Worm (Caenorhabditis elegans) whole organism, late embryonic: Measurements from ENCODE around the gene apc-2.

Source experiments
- C08G9.2 ChIP-seq: sonication (generic microtip); optimal IDR thresholded peaks from 2 replicates; lab custom pipeline; 2016; ENCODE audit warnings: mild to moderate bottlenecking, missing genetic modification characterization, moderate library complexity, missing compliant biosample characterization
- C38D4.7 ChIP-seq: fragments of 200-800 bp; sonication (Bioruptor generic); optimal IDR thresholded peaks from 2 replicates; lab custom pipeline; 2018; ENCODE audit warnings: mild to moderate bottlenecking, missing genetic modification characterization, moderate library complexity, missing compliant biosample characterization
- F13H6.1 ChIP-seq: sonication (generic microtip); optimal IDR thresholded peaks from 2 replicates; lab custom pipeline; 2016; ENCODE audit warnings: missing genetic modification characterization, missing compliant biosample characterization
- K02D7.2 ChIP-seq: sonication (generic microtip); optimal IDR thresholded peaks from 2 replicates; lab custom pipeline; 2017; ENCODE audit warnings: mild to moderate bottlenecking, missing genetic modification characterization, missing compliant biosample characterization
- T23F11.4 ChIP-seq: fragments of 200-800 bp; sonication (Bioruptor generic); optimal IDR thresholded peaks from 2 replicates; lab custom pipeline; 2018; ENCODE audit warnings: mild to moderate bottlenecking, missing genetic modification characterization, missing compliant biosample characterization
- Y22D7AL.16 ChIP-seq: sonication (generic microtip); optimal IDR thresholded peaks from 2 replicates; lab custom pipeline; 2016; ENCODE audit warnings: missing genetic modification characterization, missing compliant biosample characterization
- ahr-1 ChIP-seq: sonication (generic microtip); optimal IDR thresholded peaks from 2 replicates; lab custom pipeline; 2016; ENCODE audit warnings: missing genetic modification characterization, missing compliant biosample characterization
- ceh-14 ChIP-seq: sonication (generic microtip); optimal IDR thresholded peaks from 2 replicates; lab custom pipeline; 2016; ENCODE audit warnings: missing genotype, missing genetic modification characterization, missing compliant biosample characterization
- ceh-18 ChIP-seq: sonication (generic microtip); optimal IDR thresholded peaks from 2 replicates; lab custom pipeline; 2016; ENCODE audit warnings: missing genetic modification characterization, missing compliant biosample characterization
- ceh-19 ChIP-seq: fragments of 200-800 bp; sonication (Bioruptor generic); optimal IDR thresholded peaks from 2 replicates; lab custom pipeline; 2018; ENCODE audit warnings: mild to moderate bottlenecking, missing genetic modification characterization, missing compliant biosample characterization
- ceh-22 ChIP-seq: sonication (generic microtip); optimal IDR thresholded peaks from 2 replicates; lab custom pipeline; 2017; ENCODE audit warnings: missing biosample characterization, missing genetic modification characterization
- ceh-24 ChIP-seq: sonication (generic microtip); optimal IDR thresholded peaks from 2 replicates; lab custom pipeline; 2016; ENCODE audit warnings: mild to moderate bottlenecking, missing genetic modification characterization, missing compliant biosample characterization
- ceh-30 ChIP-seq: fragments of 150-350 bp; optimal IDR thresholded peaks from 2 replicates; lab custom pipeline; 2014; ENCODE audit warnings: missing biosample characterization, missing genetic modification characterization
- ceh-31 ChIP-seq: sonication (generic microtip); optimal IDR thresholded peaks from 2 replicates; lab custom pipeline; 2016; ENCODE audit warnings: missing genetic modification characterization, missing compliant biosample characterization
- ceh-34 ChIP-seq: sonication (generic microtip); optimal IDR thresholded peaks from 2 replicates; lab custom pipeline; 2016; ENCODE audit warnings: mild to moderate bottlenecking, missing genetic modification characterization, missing compliant biosample characterization
- ceh-45 ChIP-seq: fragments of 200-800 bp; sonication (Bioruptor generic); IDR thresholded peaks from 2 replicates; pipeline ENCODE4 v1.3.6; 2022; ENCODE audit warnings: missing genetic modification reagents, missing genetic modification characterization, missing compliant biosample characterization
- ceh-6 ChIP-seq: fragments of 200-800 bp; sonication (Bioruptor generic); optimal IDR thresholded peaks from 2 replicates; lab custom pipeline; 2018; ENCODE audit warnings: mild to moderate bottlenecking, missing genetic modification characterization, missing compliant biosample characterization
- ceh-9 ChIP-seq: sonication (generic microtip); optimal IDR thresholded peaks from 2 replicates; lab custom pipeline; 2016; ENCODE audit warnings: mild to moderate bottlenecking, missing genetic modification characterization, inconsistent platforms, missing compliant biosample characterization
- che-1 ChIP-seq: sonication (generic microtip); optimal IDR thresholded peaks from 2 replicates; lab custom pipeline; 2016; ENCODE audit warnings: mild to moderate bottlenecking, missing genetic modification characterization, missing compliant biosample characterization
- elt-4 ChIP-seq: sonication (generic microtip); optimal IDR thresholded peaks from 2 replicates; lab custom pipeline; 2016; ENCODE audit warnings: missing genetic modification characterization, missing compliant biosample characterization
- eyg-1 ChIP-seq: sonication (generic microtip); optimal IDR thresholded peaks from 2 replicates; lab custom pipeline; 2016; ENCODE audit warnings: missing genotype, missing genetic modification characterization, missing compliant biosample characterization
- fkh-10 ChIP-seq: fragments of 150-350 bp; optimal IDR thresholded peaks from 2 replicates; lab custom pipeline; 2014; ENCODE audit warnings: missing biosample characterization, missing genetic modification reagents, missing genetic modification characterization
- fkh-6 ChIP-seq: sonication (generic microtip); optimal IDR thresholded peaks from 2 replicates; lab custom pipeline; 2016; ENCODE audit warnings: missing genetic modification characterization, missing compliant biosample characterization
- hlh-15 ChIP-seq: sonication (generic microtip); optimal IDR thresholded peaks from 2 replicates; lab custom pipeline; 2016; ENCODE audit warnings: missing genetic modification characterization, missing compliant biosample characterization
- hlh-6 ChIP-seq: sonication (generic microtip); optimal IDR thresholded peaks from 2 replicates; lab custom pipeline; 2016; ENCODE audit warnings: missing genotype, missing genetic modification characterization, missing compliant biosample characterization
- lim-6 ChIP-seq: sonication (generic microtip); optimal IDR thresholded peaks from 2 replicates; lab custom pipeline; 2016; ENCODE audit warnings: missing genetic modification characterization, missing compliant biosample characterization
- mec-3 ChIP-seq: sonication (generic microtip); optimal IDR thresholded peaks from 2 replicates; lab custom pipeline; 2016; ENCODE audit warnings: borderline replicate concordance, missing genetic modification characterization, missing compliant biosample characterization
- nfya-1 ChIP-seq: sonication (generic microtip); optimal IDR thresholded peaks from 2 replicates; lab custom pipeline; 2017; ENCODE audit warnings: missing genetic modification characterization, mild to moderate bottlenecking, missing compliant biosample characterization, antibody characterized with exemption, moderate library complexity
- nhr-11 ChIP-seq: fragments of 150-350 bp; optimal IDR thresholded peaks from 2 replicates; lab custom pipeline; 2014; ENCODE audit warnings: missing biosample characterization, missing genetic modification characterization
- nhr-232 ChIP-seq: sonication (generic microtip); optimal IDR thresholded peaks from 2 replicates; lab custom pipeline; 2016; ENCODE audit warnings: missing genetic modification characterization, missing compliant biosample characterization
- npax-4 ChIP-seq: sonication (generic microtip); optimal IDR thresholded peaks from 2 replicates; lab custom pipeline; 2016; ENCODE audit warnings: missing genetic modification characterization, missing compliant biosample characterization
- odd-2 ChIP-seq: sonication (generic microtip); optimal IDR thresholded peaks from 2 replicates; lab custom pipeline; 2017; ENCODE audit warnings: antibody characterized with exemption, mild to moderate bottlenecking, missing genetic modification characterization, missing compliant biosample characterization
- pat-9 ChIP-seq: fragments of 200-800 bp; sonication (Bioruptor generic); optimal IDR thresholded peaks from 2 replicates; lab custom pipeline; 2018; ENCODE audit warnings: mild to moderate bottlenecking, missing genetic modification characterization, moderate library complexity, missing compliant biosample characterization
- pax-1 ChIP-seq: fragments of 150-350 bp; optimal IDR thresholded peaks from 2 replicates; lab custom pipeline; 2014; ENCODE audit warnings: missing biosample characterization, missing genetic modification characterization
- pha-4 ChIP-seq: fragments of 150-350 bp; optimal IDR thresholded peaks from 2 replicates; lab custom pipeline; 2018; ENCODE audit warnings: missing biosample characterization, missing genetic modification reagents, missing genetic modification characterization
- pqm-1 ChIP-seq: sonication (generic microtip); optimal IDR thresholded peaks from 2 replicates; lab custom pipeline; 2016; ENCODE audit warnings: missing genetic modification characterization, missing compliant biosample characterization
- pros-1 ChIP-seq: fragments of 150-350 bp; optimal IDR thresholded peaks from 2 replicates; lab custom pipeline; 2014; ENCODE audit warnings: missing biosample characterization, missing genetic modification reagents, missing genetic modification characterization
- ref-2 ChIP-seq: sonication (generic microtip); optimal IDR thresholded peaks from 2 replicates; lab custom pipeline; 2016; ENCODE audit warnings: missing genetic modification characterization, missing compliant biosample characterization
- sdc-2 ChIP-seq: sonication (generic microtip); optimal IDR thresholded peaks from 2 replicates; lab custom pipeline; 2016; ENCODE audit warnings: missing genotype, missing genetic modification characterization, missing compliant biosample characterization
- sox-2 ChIP-seq: fragments of 200-800 bp; sonication (Bioruptor generic); IDR thresholded peaks from 2 replicates; pipeline ENCODE4 v1.3.6; 2022; ENCODE audit warnings: missing genetic modification reagents, missing genetic modification characterization, missing compliant biosample characterization
- syd-9 ChIP-seq: sonication (generic microtip); optimal IDR thresholded peaks from 2 replicates; lab custom pipeline; 2016; ENCODE audit warnings: mild to moderate bottlenecking, missing genetic modification characterization, moderate library complexity, missing compliant biosample characterization
- tbx-2 ChIP-seq: sonication (generic microtip); optimal IDR thresholded peaks from 2 replicates; lab custom pipeline; 2016; ENCODE audit warnings: missing genetic modification characterization, missing compliant biosample characterization
- tbx-7 ChIP-seq: sonication (generic microtip); optimal IDR thresholded peaks from 2 replicates; lab custom pipeline; 2016; ENCODE audit warnings: missing genotype, missing genetic modification characterization, missing compliant biosample characterization
- unc-3 ChIP-seq, 2 experiments: fragments of 200-800 bp in 1 of 2; sonication (Bioruptor generic) in 1 of 2; sonication (generic microtip) in 1 of 2; conservative IDR thresholded peaks in 1 of 2; optimal IDR thresholded peaks in 1 of 2; 2 replicates each; pipeline versions ENCODE4 v1.3.6 to Lab custom; 2016 to 2022; ENCODE audit warnings: missing compliant biosample characterization in 2 of 2, missing genetic modification characterization in 2 of 2, missing genetic modification reagents in 1 of 2
- unc-42 ChIP-seq: sonication (generic microtip); optimal IDR thresholded peaks from 2 replicates; lab custom pipeline; 2016; ENCODE audit warnings: missing genotype, missing genetic modification characterization, missing compliant biosample characterization
- unc-55 ChIP-seq: sonication (generic microtip); optimal IDR thresholded peaks from 2 replicates; lab custom pipeline; 2017; ENCODE audit warnings: missing biosample characterization, missing genetic modification reagents, missing genetic modification characterization

Gene apc-2

DNA sequence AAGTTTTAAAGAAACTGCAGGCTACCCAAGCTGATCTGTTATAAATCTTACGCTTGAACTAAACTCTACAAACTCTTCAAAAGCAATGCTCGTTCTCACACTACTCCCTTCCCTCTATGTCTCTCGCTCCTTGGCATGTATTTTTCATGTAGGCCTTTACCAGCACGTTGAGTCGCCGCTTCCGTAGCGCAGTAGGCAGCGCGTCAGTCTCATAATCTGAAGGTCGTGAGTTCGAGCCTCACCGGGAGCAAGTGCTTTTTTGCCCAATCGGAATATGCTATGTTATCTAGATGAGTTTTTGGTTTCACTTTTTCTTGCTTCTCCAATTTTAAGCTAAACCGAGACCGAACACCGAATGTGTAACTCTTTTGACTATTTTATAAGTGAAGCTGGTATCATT, 26.0 kb downstream of the apc-2 start (continued):
- peak; percentile 86 for TF ChIP-seq ceh-45 (GFP tag; lab: Robert Waterston, UW)
- TF ChIP-seq hlh-15 (tag; lab: Kevin White, UChicago) = peak; percentile 1
- peak; percentile 63 for TF ChIP-seq nhr-232
- TF ChIP-seq che-1 = peak; percentile 75
- peak; percentile 67 for TF ChIP-seq sox-2 (GFP tag; lab: Robert Waterston, UW)
- peak; percentile 72 for TF ChIP-seq C08G9.2 (tag; lab: Kevin White, UChicago)
- peak; percentile 83 for TF ChIP-seq hlh-6 (tag; lab: Kevin White, UChicago)
- TF ChIP-seq fkh-10 = peak; percentile 44
- TF ChIP-seq ahr-1 (tag; lab: Kevin White, UChicago) = peak; percentile 37
- TF ChIP-seq fkh-6 (tag; lab: Kevin White, UChicago) = peak; percentile 70
- no peak for TF ChIP-seq nhr-11 (tag; lab: Kevin White, UChicago)
- peak; percentile 51 for TF ChIP-seq npax-4 (tag; lab: Kevin White, UChicago)
- peak; percentile 40 for TF ChIP-seq odd-2 (tag; lab: Kevin White, UChicago)
- TF ChIP-seq F13H6.1 = peak; percentile 53
- peak; percentile 32 for TF ChIP-seq tbx-7 (tag; lab: Kevin White, UChicago)
- TF ChIP-seq nfya-1 (tag; lab: Kevin White, UChicago) = peak; percentile 41

DNA sequence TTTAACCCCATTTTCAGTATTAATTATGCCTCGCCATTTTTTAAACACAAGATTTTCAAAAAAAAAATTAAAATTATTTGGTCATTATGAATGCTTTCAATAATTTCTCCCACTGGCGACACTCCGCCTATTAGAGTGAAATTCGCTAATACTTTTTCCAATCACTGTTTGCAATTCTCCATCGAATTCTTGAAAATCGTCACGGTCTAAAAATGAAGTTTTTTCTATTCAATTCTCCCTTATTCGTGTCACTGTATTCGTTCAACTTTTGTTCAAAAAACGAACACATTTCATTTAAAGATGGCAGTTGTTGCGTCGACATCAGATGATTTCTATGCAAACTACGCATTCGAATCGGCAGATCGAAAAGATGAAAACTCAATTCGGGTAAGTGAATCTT, 28.1 kb downstream of the apc-2 start, which contains the start of gene C14B9.3:
C14B9.3 (plus strand) TSS at position 301 of the 400 bp plus-strand sequence.
- TF ChIP-seq unc-55 (GFP tag; lab: Kevin White, UChicago) (no peak), Y22D7AL.16 (tag; lab: Kevin White, UChicago) (no peak), ceh-34 (no peak), pat-9 (no peak), lim-6 (tag; lab: Kevin White, UChicago) (no peak), unc-42 (tag; lab: Kevin White, UChicago) (no peak), pax-1 (tag; lab: Kevin White, UChicago) (no peak), fkh-10 (no peak), ceh-6 (no peak), sdc-2 (no peak), elt-4 (no peak), ceh-9 (tag; lab: Kevin White, UChicago) (no peak), ceh-19 (no peak)

DNA sequence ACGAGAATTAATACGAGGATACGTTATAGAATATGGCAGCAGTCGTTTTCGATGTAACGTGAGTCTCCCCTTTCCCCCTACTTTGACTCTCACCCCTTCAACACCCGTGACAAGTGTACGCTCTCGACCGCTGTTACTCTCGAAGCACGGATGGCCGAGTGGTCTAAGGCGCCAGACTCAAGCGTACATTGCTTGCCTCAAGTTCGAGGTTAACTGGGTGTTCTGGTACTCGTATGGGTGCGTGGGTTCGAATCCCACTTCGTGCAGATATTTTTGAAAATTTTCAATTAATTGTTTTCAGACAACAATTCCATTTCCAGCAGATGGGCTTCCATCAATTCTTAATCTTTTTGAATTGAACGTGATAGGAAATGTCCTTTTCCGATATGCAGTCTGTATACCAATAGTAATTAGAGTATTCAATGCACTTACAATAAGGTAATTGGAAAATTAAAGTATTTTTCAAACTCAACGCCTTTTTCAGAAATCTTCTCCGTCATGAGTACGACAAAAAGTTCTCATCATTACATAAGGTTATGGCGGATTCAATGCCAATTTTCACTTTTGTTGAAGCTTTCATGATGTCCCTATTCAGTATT, 29.1 kb downstream of the apc-2 start:
- peak; percentile 71 for TF ChIP-seq sox-2 (GFP tag; lab: Robert Waterston, UW)
- TF ChIP-seq C08G9.2 (tag; lab: Kevin White, UChicago) = peak; percentile 58
- TF ChIP-seq ceh-14 = peak; percentile 23
- peak; percentile 17 for TF ChIP-seq ceh-24 (tag; lab: Kevin White, UChicago)
- no peak for TF ChIP-seq F13H6.1
- TF ChIP-seq ceh-30 (tag; lab: Kevin White, UChicago) = no peak
- peak; percentile 78 for TF ChIP-seq syd-9 (tag; lab: Kevin White, UChicago)
- TF ChIP-seq C38D4.7 (GFP tag; lab: Kevin White, UChicago) = peak; percentile 72
- TF ChIP-seq T23F11.4 (GFP tag; lab: Kevin White, UChicago) = peak; percentile 60
- TF ChIP-seq che-1 = peak; percentile 72
- TF ChIP-seq unc-3 (GFP tag; conservative IDR thresholded peaks at IDR 0.05; lab: Robert Waterston, UW) = no peak; the same call in 1 of the 2 replicates
- peak; percentile 59 for TF ChIP-seq unc-3 (tag; optimal IDR thresholded peaks at IDR 0.05; lab: Kevin White, UChicago)
- TF ChIP-seq pax-1 (tag; lab: Kevin White, UChicago) = no peak
- no peak for TF ChIP-seq ceh-22 (tag; lab: Kevin White, UChicago)
- peak; percentile 52 for TF ChIP-seq ceh-31 (tag; lab: Kevin White, UChicago)
- TF ChIP-seq nhr-11 (tag; lab: Kevin White, UChicago) = no peak
- peak; percentile 71 for TF ChIP-seq sdc-2
- TF ChIP-seq tbx-2 (tag; lab: Kevin White, UChicago) = peak; percentile 72
- no peak for TF ChIP-seq elt-4
- TF ChIP-seq ceh-45 (GFP tag; lab: Robert Waterston, UW) = peak; percentile 53; the same call in 1 of the 2 replicates
- peak; percentile 81 for TF ChIP-seq ceh-6
- TF ChIP-seq ref-2 (tag; lab: Kevin White, UChicago) = peak; percentile 88
- peak; percentile 22 for TF ChIP-seq pqm-1 (tag; lab: Kevin White, UChicago)
- TF ChIP-seq unc-55 (GFP tag; lab: Kevin White, UChicago) = no peak
- peak; percentile 32 for TF ChIP-seq tbx-7 (tag; lab: Kevin White, UChicago)
- TF ChIP-seq pha-4 (tag; lab: Kevin White, UChicago) = no peak
- TF ChIP-seq npax-4 (tag; lab: Kevin White, UChicago) = peak; percentile 29
- TF ChIP-seq K02D7.2 (tag; lab: Kevin White, UChicago) = peak; percentile 28
- peak; percentile 57 for TF ChIP-seq ceh-18 (tag; lab: Kevin White, UChicago)
- no peak for TF ChIP-seq mec-3 (tag; lab: Kevin White, UChicago)
- no peak for TF ChIP-seq pros-1 (tag; lab: Kevin White, UChicago)
- peak; percentile 69 for TF ChIP-seq pat-9
- TF ChIP-seq eyg-1 (tag; lab: Kevin White, UChicago) = peak; percentile 71
